Fruit fly (Drosophila melanogaster): ENCODE data around the gene Bsg.

DNA sequence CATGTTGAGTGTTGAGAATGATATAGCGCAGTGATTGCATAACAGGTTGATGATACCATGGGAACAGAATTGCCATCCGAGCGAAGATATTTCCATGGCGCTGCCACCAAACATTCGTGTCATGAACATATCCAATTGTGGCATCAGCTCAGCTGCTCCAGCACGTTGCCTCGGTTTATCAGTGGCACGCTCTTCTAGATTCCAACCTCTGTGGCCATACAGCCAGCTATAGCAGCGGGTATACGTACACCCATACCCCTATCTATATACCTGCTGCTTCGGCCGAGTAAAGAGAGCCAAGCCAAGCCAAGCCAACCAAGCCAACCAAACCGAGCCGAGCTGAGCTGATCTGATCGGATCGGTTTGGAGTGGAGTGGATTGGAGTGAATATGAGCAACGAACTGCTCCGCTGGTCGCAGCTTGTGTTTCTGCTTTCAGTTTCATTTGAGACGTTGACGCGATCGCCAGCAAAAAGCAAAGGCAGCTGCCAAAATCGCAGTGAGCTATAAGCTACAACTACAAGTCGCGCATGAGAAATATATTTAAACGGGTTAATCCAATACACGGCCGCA, 65.4 kb downstream of the Bsg start:
- TF ChIP-seq Abd-B (GFP tag; optimal IDR thresholded peaks at IDR 0.05) = no peak
- TF ChIP-seq OdsH (GFP tag; optimal IDR thresholded peaks at IDR 0.05) = no peak
- no peak for TF ChIP-seq Hr78 (GFP tag; optimal IDR thresholded peaks at IDR 0.05)
- no peak for TF ChIP-seq sv (GFP tag; optimal IDR thresholded peaks at IDR 0.05)
- no peak for TF ChIP-seq Mio (GFP tag; optimal IDR thresholded peaks at IDR 0.05)
- no peak for TF ChIP-seq Myc (optimal IDR thresholded peaks at IDR 0.05)

All from whole organism, wandering third instar larva.